Worm (Caenorhabditis elegans) whole organism, L2 larva: ENCODE data around the gene R07B1.13.

ENCODE experiments used
- R02D3.7 ChIP-seq: fragments of 150-350 bp; optimal IDR thresholded peaks from 2 replicates; lab custom pipeline; 2014; ENCODE audit warnings: missing biosample characterization, missing genetic modification characterization
- alr-1 ChIP-seq: fragments of 150-350 bp; optimal IDR thresholded peaks from 2 replicates; lab custom pipeline; 2014; ENCODE audit warnings: missing biosample characterization, missing genetic modification characterization
- ama-1 ChIP-seq: fragments of 150-350 bp; optimal IDR thresholded peaks from 2 replicates; lab custom pipeline; 2018; ENCODE audit warnings: inconsistent platforms
- blmp-1 ChIP-seq: sonication (generic microtip); optimal IDR thresholded peaks from 2 replicates; lab custom pipeline; 2017; ENCODE audit warnings: missing genetic modification characterization, mild to moderate bottlenecking, missing compliant biosample characterization, antibody characterized with exemption, moderate library complexity; ENCODE audit not compliant: insufficient read depth
- ceh-82 ChIP-seq: fragments of 150-350 bp; optimal IDR thresholded peaks from 2 replicates; lab custom pipeline; 2014; ENCODE audit warnings: missing biosample characterization, missing genetic modification characterization
- dmd-4 ChIP-seq: sonication (generic microtip); optimal IDR thresholded peaks from 2 replicates; lab custom pipeline; 2017; ENCODE audit warnings: missing biosample characterization, missing genetic modification characterization
- elt-3 ChIP-seq: sonication (generic microtip); optimal IDR thresholded peaks from 2 replicates; lab custom pipeline; 2017; ENCODE audit warnings: missing biosample characterization, missing genetic modification characterization
- lin-13 ChIP-seq: fragments of 150-350 bp; optimal IDR thresholded peaks from 2 replicates; lab custom pipeline; 2014; ENCODE audit warnings: missing biosample characterization, missing genetic modification reagents, missing genetic modification characterization
- mdl-1 ChIP-seq, 2 experiments: fragments of 150-350 bp in 1 of 2; sonication (generic microtip) in 1 of 2; optimal IDR thresholded peaks; 2 replicates each; lab custom pipeline; 2017; ENCODE audit warnings: missing biosample characterization in 2 of 2, missing genetic modification characterization in 2 of 2
- unc-39 ChIP-seq: fragments of 150-350 bp; optimal IDR thresholded peaks from 2 replicates; lab custom pipeline; 2014; ENCODE audit warnings: missing biosample characterization, missing genetic modification characterization

DNA sequence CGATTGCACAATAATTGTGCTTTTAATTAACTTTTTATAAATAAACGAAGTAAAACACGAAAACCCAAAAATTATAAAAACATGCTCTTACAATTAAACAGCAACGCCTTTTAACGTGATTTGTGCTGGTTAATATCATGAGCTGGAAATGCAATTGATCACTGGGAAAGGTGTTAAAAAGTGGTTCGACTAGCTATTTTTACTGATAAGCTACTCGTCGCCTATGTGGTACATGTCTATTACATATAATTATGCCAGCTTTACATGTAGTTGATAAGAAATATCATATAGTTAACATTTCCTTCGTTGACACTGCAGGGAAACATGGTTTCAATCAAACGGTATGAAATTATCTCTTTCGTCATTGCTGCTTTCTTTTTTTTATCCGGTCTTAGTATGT, 11.6 kb upstream of the R07B1.13 start, which contains the start of gene scav-5:
- TF ChIP-seq unc-39 (tag; lab: Kevin White, UChicago), result no peak
- no peak for TF ChIP-seq ceh-82
- no peak for TF ChIP-seq mdl-1 (tag; optimal IDR thresholded peaks at IDR 0.05; lab: Kevin White, UChicago)
- TF ChIP-seq lin-13 (GFP tag; lab: Kevin White, UChicago), result no peak
- TF ChIP-seq elt-3 (tag; lab: Kevin White, UChicago), result no peak
- TF ChIP-seq dmd-4 (tag; lab: Kevin White, UChicago), result no peak
- no peak for TF ChIP-seq blmp-1 (tag; lab: Kevin White, UChicago)
- no peak for TF ChIP-seq ama-1 (lab: Kevin White, UChicago)
- no peak for TF ChIP-seq alr-1 (tag; lab: Kevin White, UChicago)
- TF ChIP-seq R02D3.7 (tag; lab: Kevin White, UChicago), result no peak
